Worm (Caenorhabditis elegans): ENCODE measurements around the gene F59B1.8.

DNA sequence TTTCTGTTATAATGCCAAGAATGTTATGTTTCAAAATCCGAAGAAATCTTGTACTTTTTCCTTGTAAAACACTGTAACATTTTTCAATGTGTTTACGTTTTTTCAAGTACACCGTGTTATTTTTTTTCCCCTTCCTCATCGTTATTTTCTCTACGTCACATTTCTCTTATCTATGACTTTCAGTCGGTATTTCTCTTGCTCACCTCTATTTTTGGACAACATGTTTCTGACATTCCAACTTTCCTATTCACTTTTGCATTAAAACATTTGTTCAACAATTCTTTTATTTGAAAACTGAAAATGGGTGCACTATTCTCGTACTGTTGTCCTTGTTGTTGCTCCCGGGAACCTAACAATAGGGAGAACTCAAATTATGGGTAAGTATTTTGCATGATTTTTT is 29.0 kb upstream of the F59B1.8 start, which contains the start of gene pals-33:
- TF ChIP-seq lin-15B (tag; optimal IDR thresholded peaks at IDR 0.05), result no peak
- no peak for TF ChIP-seq ceh-82 (tag; optimal IDR thresholded peaks at IDR 0.05)
- no peak for TF ChIP-seq elt-2 (tag; optimal IDR thresholded peaks at IDR 0.05)
- no peak for TF ChIP-seq lir-3 (tag; optimal IDR thresholded peaks at IDR 0.05; ENCODE audit: poor library complexity)

Measured in whole organism, L1 larva.